Worm (Caenorhabditis elegans): ENCODE results near the gene adm-2.

The adm-2 gene

ce11 chrX:13713857-13714256 is 26.1 kb downstream of the adm-2 start, which contains the start of gene K11E4.1:
TSS of gene K11E4.1 (plus strand) at chrX:13714157.
- TF ChIP-seq nhr-11 (tag; optimal IDR thresholded peaks at IDR 0.05) (no peak), elt-2 (tag; optimal IDR thresholded peaks at IDR 0.05) (no peak), T23F11.4 (GFP tag; optimal IDR thresholded peaks at IDR 0.05) (no peak), ceh-2 (tag; optimal IDR thresholded peaks at IDR 0.05) (no peak), ceh-48 (tag; optimal IDR thresholded peaks at IDR 0.05) (no peak), lin-11 (tag; optimal IDR thresholded peaks at IDR 0.05) (no peak)

DNA sequence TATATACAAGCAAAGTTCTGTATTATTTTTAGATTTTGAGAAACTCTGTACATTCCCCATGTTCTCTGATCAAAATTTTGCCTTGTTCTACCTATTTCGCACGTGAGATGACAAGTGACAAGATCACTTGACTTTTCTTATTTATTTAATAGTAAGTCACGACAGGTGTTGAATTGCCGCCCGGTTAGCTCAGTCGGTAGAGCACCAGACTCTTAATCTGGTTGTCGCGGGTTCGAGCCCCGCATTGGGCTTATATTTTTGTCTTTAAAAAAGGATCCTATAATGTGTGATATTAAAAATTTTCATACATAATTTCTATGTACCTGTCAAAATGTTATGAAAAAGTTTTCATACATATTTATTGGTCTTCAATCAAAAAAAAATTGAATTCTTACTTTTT is 27.0 kb downstream of the adm-2 start:
- TF ChIP-seq T23F11.4 (GFP tag; optimal IDR thresholded peaks at IDR 0.05): no peak
- no peak for TF ChIP-seq hlh-15 (tag; optimal IDR thresholded peaks at IDR 0.05)
- TF ChIP-seq eyg-1 (tag; optimal IDR thresholded peaks at IDR 0.05): no peak
- TF ChIP-seq unc-86 (tag; optimal IDR thresholded peaks at IDR 0.05): no peak
- no peak for TF ChIP-seq ceh-24 (tag; optimal IDR thresholded peaks at IDR 0.05)
- no peak for TF ChIP-seq hlh-30 (tag; optimal IDR thresholded peaks at IDR 0.05; ENCODE audit: insufficient read depth)
- TF ChIP-seq unc-3 (GFP tag; conservative IDR thresholded peaks at IDR 0.05): no peak
- TF ChIP-seq unc-3 (tag; optimal IDR thresholded peaks at IDR 0.05): no peak
- TF ChIP-seq hlh-13 (GFP tag; optimal IDR thresholded peaks at IDR 0.05): no peak
- TF ChIP-seq K02D7.2 (tag; optimal IDR thresholded peaks at IDR 0.05): no peak

DNA sequence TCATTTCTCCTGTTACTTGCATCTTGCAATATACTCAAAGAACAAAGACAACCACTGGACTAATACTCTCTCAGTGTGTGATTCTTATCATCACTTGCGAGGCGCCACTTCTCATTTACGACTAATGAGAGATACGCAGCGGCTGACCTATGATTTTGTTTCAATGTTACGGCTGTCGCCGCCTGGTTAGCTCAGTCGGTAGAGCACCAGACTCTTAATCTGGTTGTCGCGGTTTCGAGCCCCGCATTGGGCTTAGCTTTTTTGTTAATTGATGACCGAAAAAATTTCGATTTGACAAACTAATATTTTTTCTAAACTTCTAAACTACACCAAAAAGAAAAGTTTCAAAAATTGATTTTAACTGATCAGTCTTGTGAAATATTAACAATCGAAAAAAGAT is 28.6 kb downstream of the adm-2 start:
- TF ChIP-seq sdc-2 (tag; optimal IDR thresholded peaks at IDR 0.05) (peak; percentile 71), sox-4 (tag; optimal IDR thresholded peaks at IDR 0.05) (peak; percentile 26), F13H6.1 (tag; optimal IDR thresholded peaks at IDR 0.05) (no peak), elt-2 (tag; optimal IDR thresholded peaks at IDR 0.05) (peak; percentile 41), dve-1 (tag; optimal IDR thresholded peaks at IDR 0.05) (peak; percentile 59), rnt-1 (tag; optimal IDR thresholded peaks at IDR 0.05) (peak; percentile 11), ceh-45 (GFP tag; IDR thresholded peaks at IDR 0.05) (0 out of 2 replicates have a peak, but pooled peaks have one; percentile 16), ceh-24 (tag; optimal IDR thresholded peaks at IDR 0.05) (no peak)

ce11 chrX:13717053-13717671 is 29.4 kb downstream of the adm-2 start, which contains the start of gene shc-3:
TSS of gene shc-3 (plus strand) at chrX:13717536.
- TF ChIP-seq ref-2 (tag; optimal IDR thresholded peaks at IDR 0.05) (no peak), T23F11.4 (GFP tag; optimal IDR thresholded peaks at IDR 0.05) (no peak), sdc-2 (tag; optimal IDR thresholded peaks at IDR 0.05) (no peak), fax-1 (tag; optimal IDR thresholded peaks at IDR 0.05) (no peak), tbx-2 (tag; optimal IDR thresholded peaks at IDR 0.05) (no peak), sox-4 (tag; optimal IDR thresholded peaks at IDR 0.05) (no peak), ceh-24 (tag; optimal IDR thresholded peaks at IDR 0.05) (no peak), lin-11 (tag; optimal IDR thresholded peaks at IDR 0.05) (no peak), tbx-7 (tag; optimal IDR thresholded peaks at IDR 0.05) (no peak), mec-3 (tag; optimal IDR thresholded peaks at IDR 0.05; ENCODE audit: borderline replicate concordance) (no peak), pqm-1 (tag; optimal IDR thresholded peaks at IDR 0.05) (no peak)

ce11 chrX:13722821-13723220 is 35.1 kb downstream of the adm-2 start, which contains the start of gene poml-1:
TSS of gene poml-1 (minus strand) at chrX:13722921.
- no peak for TF ChIP-seq ets-4 (tag; optimal IDR thresholded peaks at IDR 0.05)
- no peak for TF ChIP-seq mec-3 (tag; optimal IDR thresholded peaks at IDR 0.05; ENCODE audit: borderline replicate concordance)
- no peak for TF ChIP-seq ama-1 (optimal IDR thresholded peaks at IDR 0.05)
- TF ChIP-seq ceh-9 (tag; optimal IDR thresholded peaks at IDR 0.05): no peak
- no peak for TF ChIP-seq K02D7.2 (tag; optimal IDR thresholded peaks at IDR 0.05)
- TF ChIP-seq T23F11.4 (GFP tag; optimal IDR thresholded peaks at IDR 0.05): no peak
- TF ChIP-seq zip-5 (tag; optimal IDR thresholded peaks at IDR 0.05): no peak
- TF ChIP-seq C38D4.7 (GFP tag; optimal IDR thresholded peaks at IDR 0.05): no peak
- no peak for TF ChIP-seq fkh-10 (GFP tag; optimal IDR thresholded peaks at IDR 0.05)
- no peak for TF ChIP-seq unc-55 (GFP tag; optimal IDR thresholded peaks at IDR 0.05)
- TF ChIP-seq Y22D7AL.16 (tag; optimal IDR thresholded peaks at IDR 0.05): no peak
- TF ChIP-seq ahr-1 (tag; optimal IDR thresholded peaks at IDR 0.05): no peak
- no peak for TF ChIP-seq che-1 (tag; optimal IDR thresholded peaks at IDR 0.05)
- no peak for TF ChIP-seq pha-4 (tag; optimal IDR thresholded peaks at IDR 0.05)
- TF ChIP-seq nhr-232 (tag; optimal IDR thresholded peaks at IDR 0.05): no peak
- TF ChIP-seq dve-1 (tag; optimal IDR thresholded peaks at IDR 0.05): no peak
- no peak for TF ChIP-seq dmd-4 (tag; optimal IDR thresholded peaks at IDR 0.05; ENCODE audit: borderline replicate concordance)
- no peak for TF ChIP-seq ceh-24 (tag; optimal IDR thresholded peaks at IDR 0.05)
- TF ChIP-seq ceh-2 (tag; optimal IDR thresholded peaks at IDR 0.05): no peak

Data from whole organism, late embryonic.